Fruit fly (Drosophila melanogaster): ENCODE data around the gene CG32204.

DNA sequence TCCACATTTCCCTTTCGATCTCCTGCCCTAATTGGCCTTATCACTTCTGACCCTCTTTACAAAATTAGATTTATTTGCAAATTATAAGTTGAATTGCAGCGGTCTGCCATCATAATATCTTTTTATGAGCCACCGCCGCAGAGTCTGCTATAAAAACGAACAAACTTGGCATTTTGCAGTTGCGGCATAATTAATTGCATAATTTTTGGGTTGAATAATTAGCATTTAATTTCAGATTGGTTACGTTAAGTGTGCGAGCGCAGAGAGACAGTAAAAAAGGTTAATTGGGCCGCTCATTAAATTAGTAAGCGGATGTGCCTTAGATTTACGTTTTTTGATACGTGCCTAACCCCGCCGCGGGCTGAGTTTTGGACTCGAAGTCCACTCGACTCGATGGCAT, 3.3 kb upstream of the CG32204 start:
- no peak for TF ChIP-seq CG8478 (optimal IDR thresholded peaks at IDR 0.05)
- TF ChIP-seq CTCF (optimal IDR thresholded peaks at IDR 0.05), result no peak

Measured in S2 (cell line).